Fruit fly (Drosophila melanogaster) Kc167 (cell line): ENCODE data around the gene boi.

ENCODE experiments used
- Myc ChIP-seq: fragments of >200 bp; optimal IDR thresholded peaks from 2 replicates; lab custom pipeline; 2017; ENCODE audit warnings: missing external identifiers
- Sin3A ChIP-seq: fragments of >200 bp; optimal IDR thresholded peaks from 2 replicates; lab custom pipeline; 2018; ENCODE audit warnings: missing external identifiers
- h ChIP-seq: fragments of >200 bp; optimal IDR thresholded peaks from 3 replicates; lab custom pipeline; 2018; ENCODE audit warnings: missing external identifiers
- insv ChIP-seq: fragments of >200 bp; optimal IDR thresholded peaks from 3 replicates; lab custom pipeline; 2018; ENCODE audit warnings: missing external identifiers
- psq ChIP-seq: fragments of >200 bp; optimal IDR thresholded peaks from 2 replicates; lab custom pipeline; 2017; ENCODE audit warnings: missing external identifiers
- ttk ChIP-seq: sonication (Bioruptor generic); optimal IDR thresholded peaks from 2 replicates; lab custom pipeline; 2017; ENCODE audit warnings: missing external identifiers

DNA sequence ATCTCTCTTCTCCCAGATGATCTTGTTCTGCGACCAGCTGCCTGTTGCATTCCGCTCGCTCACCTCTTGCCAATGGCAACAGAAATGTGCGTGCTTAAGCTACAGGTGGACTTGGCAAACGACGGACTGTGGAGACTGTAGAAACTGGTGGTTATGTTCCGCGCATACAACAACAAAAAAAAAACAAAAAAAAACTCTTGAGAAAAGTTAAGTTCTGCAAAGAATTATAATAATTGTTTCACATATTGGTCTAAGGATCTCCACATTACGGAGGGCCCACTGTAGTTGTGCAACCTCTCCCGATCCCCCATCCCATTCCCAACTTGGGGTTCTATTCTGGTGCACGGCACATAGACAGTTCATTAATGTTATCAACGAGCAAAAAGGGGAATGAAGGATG is 1.3 kb downstream of the boi start:
- TF ChIP-seq psq (lab: Kevin White, UChicago): no peak
- TF ChIP-seq ttk (lab: Kevin White, UChicago): no peak
- TF ChIP-seq h (lab: Kevin White, UChicago): no peak
- TF ChIP-seq Sin3A (lab: Kevin White, UChicago): no peak
- TF ChIP-seq insv (lab: Kevin White, UChicago): no peak
- no peak for TF ChIP-seq Myc (lab: Kevin White, UChicago)
